Fruit fly (Drosophila melanogaster): Measurements from ENCODE around the gene CG43116.

DNA sequence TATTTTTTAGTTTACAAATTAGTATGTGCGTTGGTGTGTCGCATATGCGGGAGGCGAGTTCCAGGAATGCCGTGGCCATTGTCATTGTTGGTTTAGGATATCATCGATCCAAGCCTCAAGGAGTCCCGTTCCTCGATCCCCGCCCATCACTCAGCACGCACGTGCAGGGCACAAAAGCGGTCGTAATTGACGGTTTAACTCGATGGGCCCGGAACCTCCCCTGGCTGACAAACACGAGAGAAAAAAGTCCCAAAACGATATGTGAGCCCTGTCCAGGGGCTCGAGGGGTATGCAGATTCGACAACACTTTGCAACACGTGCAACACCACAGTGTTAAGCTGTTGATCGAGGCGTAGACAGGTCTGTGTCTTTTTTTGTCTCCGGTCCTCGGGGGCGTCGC is 31.1 kb upstream of the CG43116 start:
- TF ChIP-seq CTCF (optimal IDR thresholded peaks at IDR 0.05), result no peak
- no peak for TF ChIP-seq CG8478 (optimal IDR thresholded peaks at IDR 0.05)

Data from S2 (cell line).